Fruit fly (Drosophila melanogaster): ENCODE data around the gene Arpc3B.

dm6 chrX:17142940-17143534 is 37.4 kb upstream of the Arpc3B start, which contains the start of the genes mei-217 and mei-218:
- no peak for TF ChIP-seq CG10348 (GFP tag; IDR thresholded peaks at IDR 0.05)
- TF ChIP-seq Ets98B (GFP tag; IDR thresholded peaks at IDR 0.05): no peak
- TF ChIP-seq CG9948 (tag; optimal IDR thresholded peaks at IDR 0.05): no peak
- no peak for TF ChIP-seq fd96Ca (GFP tag; IDR thresholded peaks at IDR 0.05)
- no peak for TF ChIP-seq CG8301 (tag; optimal IDR thresholded peaks at IDR 0.05)
- no peak for TF ChIP-seq CG32121 (GFP tag; IDR thresholded peaks at IDR 0.05)
- TF ChIP-seq EcR (GFP tag; optimal IDR thresholded peaks at IDR 0.05): no peak
- no peak for TF ChIP-seq CG8159 (tag; optimal IDR thresholded peaks at IDR 0.05)
- no peak for TF ChIP-seq CG15710 (tag; optimal IDR thresholded peaks at IDR 0.05)
- TF ChIP-seq CG17806 (tag; optimal IDR thresholded peaks at IDR 0.05): no peak

Measured in whole organism, pupa.